Fruit fly (Drosophila melanogaster): ENCODE results near the gene CG5863.

- TF ChIP-seq Clk (GFP tag; optimal IDR thresholded peaks at IDR 0.05) (no peak), CG11617 (GFP tag; optimal IDR thresholded peaks at IDR 0.05) (no peak), tj (GFP tag; optimal IDR thresholded peaks at IDR 0.05) (no peak), ovo (GFP tag; optimal IDR thresholded peaks at IDR 0.05) (no peak), cnc (optimal IDR thresholded peaks at IDR 0.05) (no peak), bab1 (GFP tag; optimal IDR thresholded peaks at IDR 0.05) (no peak), kay (GFP tag; ENCODE audit: borderline replicate concordance) (no peak), CG7045 (GFP tag; optimal IDR thresholded peaks at IDR 0.05) (no peak), CG14711 (tag; optimal IDR thresholded peaks at IDR 0.05) (no peak), Hr96 (GFP tag; optimal IDR thresholded peaks at IDR 0.05) (no peak), CG7101 (tag; optimal IDR thresholded peaks at IDR 0.05) (no peak), cic (GFP tag; optimal IDR thresholded peaks at IDR 0.05) (no peak)
Measured at dm6 chr3R:17409319-17409718, 1.6 kb upstream of the CG5863 start, which contains the start of gene CG5860.
